Fruit fly (Drosophila melanogaster): ENCODE measurements around the gene CG14109.

Gene CG14109

dm6 chr3L:13412200-13412885 is 28.4 kb upstream of the CG14109 start, which contains the start of the genes CG10222 and flr (continued):
- TF ChIP-seq otp (GFP tag; IDR thresholded peaks at IDR 0.05), result no peak
- no peak for TF ChIP-seq Lpt (GFP tag; optimal IDR thresholded peaks at IDR 0.05)
- TF ChIP-seq run (tag; optimal IDR thresholded peaks at IDR 0.05), result no peak
- no peak for TF ChIP-seq CG10654 (GFP tag; optimal IDR thresholded peaks at IDR 0.05)
- TF ChIP-seq CG17385 (GFP tag; optimal IDR thresholded peaks at IDR 0.05), result no peak
- peak; percentile 76 for TF ChIP-seq Dref (GFP tag; IDR thresholded peaks at IDR 0.05)
- no peak for TF ChIP-seq ato (GFP tag; IDR thresholded peaks at IDR 0.05; ENCODE audit: partially characterized antibody)
- TF ChIP-seq usp (GFP tag; optimal IDR thresholded peaks at IDR 0.05), result no peak
- peak; percentile 42; the same call in 1 of the 3 replicates for TF ChIP-seq Dbx (GFP tag; IDR thresholded peaks at IDR 0.05)
- TF ChIP-seq Tbp (GFP tag; optimal IDR thresholded peaks at IDR 0.05), result no peak
- TF ChIP-seq Abd-B (GFP tag; optimal IDR thresholded peaks at IDR 0.05), result no peak
- TF ChIP-seq CG12299 (tag; optimal IDR thresholded peaks at IDR 0.05), result no peak
- no peak for TF ChIP-seq Atf6 (GFP tag; IDR thresholded peaks at IDR 0.05)
- no peak for TF ChIP-seq H15 (GFP tag; IDR thresholded peaks at IDR 0.05)
- TF ChIP-seq MTF-1 (GFP tag; optimal IDR thresholded peaks at IDR 0.05; ENCODE audit: borderline replicate concordance), result no peak
- TF ChIP-seq CG14667 (GFP tag; IDR thresholded peaks at IDR 0.05), result no peak
- TF ChIP-seq CG2875 (GFP tag; optimal IDR thresholded peaks at IDR 0.05), result no peak
- TF ChIP-seq CG2712 (tag; optimal IDR thresholded peaks at IDR 0.05), result peak; percentile 13
- no peak for TF ChIP-seq onecut (GFP tag; IDR thresholded peaks at IDR 0.05)
- no peak for TF ChIP-seq CG12942 (GFP tag; optimal IDR thresholded peaks at IDR 0.05)
- TF ChIP-seq ftz-f1 (GFP tag; optimal IDR thresholded peaks at IDR 0.05), result no peak
- no peak for TF ChIP-seq gem (tag; optimal IDR thresholded peaks at IDR 0.05)
- no peak for TF ChIP-seq CG3065 (GFP tag; optimal IDR thresholded peaks at IDR 0.05)
- TF ChIP-seq Hmr (GFP tag; optimal IDR thresholded peaks at IDR 0.05), result no peak
- peak; percentile 74 for TF ChIP-seq CG13287 (GFP tag; IDR thresholded peaks at IDR 0.05; ENCODE audit: partially characterized antibody)
- no peak for TF ChIP-seq ac (GFP tag; optimal IDR thresholded peaks at IDR 0.05)
- TF ChIP-seq mld (GFP tag; IDR thresholded peaks at IDR 0.05; ENCODE audit: partially characterized antibody), result 0 out of 3 replicates have a peak, but pooled peaks have one; percentile 62
- TF ChIP-seq row (GFP tag; IDR thresholded peaks at IDR 0.05), result peak; percentile 77
- no peak for TF ChIP-seq CG17912 (GFP tag; optimal IDR thresholded peaks at IDR 0.05)
- no peak for TF ChIP-seq vvl (GFP tag; IDR thresholded peaks at IDR 0.05)
- TF ChIP-seq Asciz (GFP tag; optimal IDR thresholded peaks at IDR 0.05), result no peak
- peak; percentile 65 for TF ChIP-seq MBD-R2 (GFP tag; IDR thresholded peaks at IDR 0.05)
- no peak for TF ChIP-seq Ets65A (GFP tag)
- no peak for TF ChIP-seq zfh1 (GFP tag; IDR thresholded peaks at IDR 0.05)
- TF ChIP-seq Gsc (GFP tag; IDR thresholded peaks at IDR 0.05), result no peak
- TF ChIP-seq CG9932 (GFP tag; IDR thresholded peaks at IDR 0.05), result peak; percentile 56
- no peak for TF ChIP-seq ems (GFP tag; optimal IDR thresholded peaks at IDR 0.05)
- no peak for TF ChIP-seq CG7928 (GFP tag; optimal IDR thresholded peaks at IDR 0.05)
- TF ChIP-seq hb (GFP tag; IDR thresholded peaks at IDR 0.05; ENCODE audit: partially characterized antibody), result peak; percentile 69
- TF ChIP-seq lbe (GFP tag; optimal IDR thresholded peaks at IDR 0.05), result no peak
- TF ChIP-seq Sin3A (optimal IDR thresholded peaks at IDR 0.05), result peak; percentile 3
- TF ChIP-seq D19B (GFP tag; optimal IDR thresholded peaks at IDR 0.05), result no peak
- no peak for TF ChIP-seq CG13894 (tag; optimal IDR thresholded peaks at IDR 0.05)
- no peak for TF ChIP-seq slp2 (GFP tag; optimal IDR thresholded peaks at IDR 0.05)
- TF ChIP-seq mirr (GFP tag; optimal IDR thresholded peaks at IDR 0.05), result no peak
- peak; percentile 30 for TF ChIP-seq CG10543 (GFP tag; optimal IDR thresholded peaks at IDR 0.05)
- TF ChIP-seq tna (GFP tag; IDR thresholded peaks at IDR 0.05; ENCODE audit: partially characterized antibody), result peak; percentile 22; the same call in 1 of the 2 replicates
- TF ChIP-seq CG10209 (GFP tag; optimal IDR thresholded peaks at IDR 0.05), result no peak
- no peak for TF ChIP-seq bab2 (GFP tag; optimal IDR thresholded peaks at IDR 0.05)
- no peak for TF ChIP-seq sqz (GFP tag; optimal IDR thresholded peaks at IDR 0.05)
- no peak for TF ChIP-seq CG8924 (tag; optimal IDR thresholded peaks at IDR 0.05)
